Worm (Caenorhabditis elegans): Measurements from ENCODE around the gene eif-1.

ce11 chrII:4954099-4954959 lies 39.1 kb downstream of the eif-1 start:
- no peak for TF ChIP-seq fos-1 (tag; optimal IDR thresholded peaks at IDR 0.05)
- no peak for TF ChIP-seq nhr-237 (tag; optimal IDR thresholded peaks at IDR 0.05)
- TF ChIP-seq ztf-4 (tag; optimal IDR thresholded peaks at IDR 0.05) = no peak
- no peak for TF ChIP-seq ama-1 (optimal IDR thresholded peaks at IDR 0.05)
- TF ChIP-seq blmp-1 (tag; optimal IDR thresholded peaks at IDR 0.05) = no peak
- no peak for TF ChIP-seq ztf-11 (tag; optimal IDR thresholded peaks at IDR 0.05)
- no peak for TF ChIP-seq dpl-1 (GFP tag; optimal IDR thresholded peaks at IDR 0.05)
- no peak for TF ChIP-seq ces-1 (GFP tag; optimal IDR thresholded peaks at IDR 0.05)
- TF ChIP-seq nhr-90 (tag; optimal IDR thresholded peaks at IDR 0.05; ENCODE audit: poor library complexity) = no peak
- TF ChIP-seq tbx-2 (tag; optimal IDR thresholded peaks at IDR 0.05) = no peak
